Worm (Caenorhabditis elegans) whole organism, late embryonic: Measurements from ENCODE around the gene dach-1.

ENCODE experiments used
- ama-1 ChIP-seq: fragments of 150-350 bp; optimal IDR thresholded peaks from 2 replicates; lab custom pipeline; 2014
- fkh-10 ChIP-seq: fragments of 150-350 bp; optimal IDR thresholded peaks from 2 replicates; lab custom pipeline; 2014; ENCODE audit warnings: missing biosample characterization, missing genetic modification reagents, missing genetic modification characterization
- nhr-11 ChIP-seq: fragments of 150-350 bp; optimal IDR thresholded peaks from 2 replicates; lab custom pipeline; 2014; ENCODE audit warnings: missing biosample characterization, missing genetic modification characterization
- pros-1 ChIP-seq: fragments of 150-350 bp; optimal IDR thresholded peaks from 2 replicates; lab custom pipeline; 2014; ENCODE audit warnings: missing biosample characterization, missing genetic modification reagents, missing genetic modification characterization
- unc-55 ChIP-seq: sonication (generic microtip); optimal IDR thresholded peaks from 2 replicates; lab custom pipeline; 2017; ENCODE audit warnings: missing biosample characterization, missing genetic modification reagents, missing genetic modification characterization

ce11 chrV:3935892-3936478 is 13.8 kb upstream of the dach-1 start, which contains the start of gene cyp-35A5:
- TF ChIP-seq ama-1 = no peak
- TF ChIP-seq unc-55 (GFP tag; lab: Kevin White, UChicago) = no peak
- no peak for TF ChIP-seq nhr-11 (tag; lab: Kevin White, UChicago)
- no peak for TF ChIP-seq fkh-10 (GFP tag; lab: Kevin White, UChicago)
- TF ChIP-seq pros-1 (tag; lab: Kevin White, UChicago) = no peak
